Fruit fly (Drosophila melanogaster): ENCODE data around the gene CG13484.

Gene CG13484

DNA sequence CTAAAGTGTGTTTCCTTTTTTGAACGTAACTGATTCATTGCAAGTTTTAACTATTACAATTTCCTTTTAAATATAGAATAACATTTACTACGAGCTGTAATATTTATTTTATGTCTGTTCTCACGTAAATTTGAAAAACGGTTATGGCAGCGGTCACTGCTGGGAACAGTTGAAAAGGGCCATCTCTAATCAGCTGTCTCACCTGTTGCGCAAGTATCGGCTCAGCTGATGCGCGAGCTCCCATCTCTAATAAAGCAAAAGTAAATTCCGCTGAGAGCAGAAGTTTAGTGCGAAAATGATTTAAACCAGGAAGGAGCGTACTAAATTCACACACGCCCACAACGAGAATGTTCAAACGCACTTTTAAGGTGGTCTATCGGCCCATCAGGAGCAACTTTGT, 18.7 kb upstream of the CG13484 start, which contains the start of gene Pex1:
Pex1 (plus strand) TSS at position 272 of the 400 bp plus-strand sequence.
- TF ChIP-seq ttk (optimal IDR thresholded peaks at IDR 0.05) (no peak), Myc (optimal IDR thresholded peaks at IDR 0.05) (no peak), insv (optimal IDR thresholded peaks at IDR 0.05) (no peak), h (optimal IDR thresholded peaks at IDR 0.05) (no peak), Sin3A (optimal IDR thresholded peaks at IDR 0.05) (no peak), psq (optimal IDR thresholded peaks at IDR 0.05) (no peak)

DNA sequence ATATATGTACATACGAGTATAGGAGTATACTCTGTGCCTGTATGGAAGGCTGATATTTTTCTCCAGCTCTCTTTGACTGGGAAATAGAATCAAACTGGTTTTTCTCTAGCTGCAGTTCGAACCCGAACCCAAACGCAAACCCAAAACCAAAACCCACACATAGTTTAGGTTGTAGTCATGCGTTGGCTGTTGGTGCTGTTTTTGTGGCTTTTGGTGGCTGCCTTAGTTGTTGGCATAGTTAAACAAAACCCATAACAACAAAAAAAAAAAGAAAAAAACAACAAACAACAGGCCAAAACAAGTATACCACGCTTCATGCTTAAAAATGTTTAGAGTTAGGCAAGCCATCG, 11.2 kb upstream of the CG13484 start:
- TF ChIP-seq psq (optimal IDR thresholded peaks at IDR 0.05) (no peak), insv (optimal IDR thresholded peaks at IDR 0.05) (no peak), h (optimal IDR thresholded peaks at IDR 0.05) (no peak), ttk (optimal IDR thresholded peaks at IDR 0.05) (no peak), Myc (optimal IDR thresholded peaks at IDR 0.05) (no peak), Sin3A (optimal IDR thresholded peaks at IDR 0.05) (no peak)

DNA sequence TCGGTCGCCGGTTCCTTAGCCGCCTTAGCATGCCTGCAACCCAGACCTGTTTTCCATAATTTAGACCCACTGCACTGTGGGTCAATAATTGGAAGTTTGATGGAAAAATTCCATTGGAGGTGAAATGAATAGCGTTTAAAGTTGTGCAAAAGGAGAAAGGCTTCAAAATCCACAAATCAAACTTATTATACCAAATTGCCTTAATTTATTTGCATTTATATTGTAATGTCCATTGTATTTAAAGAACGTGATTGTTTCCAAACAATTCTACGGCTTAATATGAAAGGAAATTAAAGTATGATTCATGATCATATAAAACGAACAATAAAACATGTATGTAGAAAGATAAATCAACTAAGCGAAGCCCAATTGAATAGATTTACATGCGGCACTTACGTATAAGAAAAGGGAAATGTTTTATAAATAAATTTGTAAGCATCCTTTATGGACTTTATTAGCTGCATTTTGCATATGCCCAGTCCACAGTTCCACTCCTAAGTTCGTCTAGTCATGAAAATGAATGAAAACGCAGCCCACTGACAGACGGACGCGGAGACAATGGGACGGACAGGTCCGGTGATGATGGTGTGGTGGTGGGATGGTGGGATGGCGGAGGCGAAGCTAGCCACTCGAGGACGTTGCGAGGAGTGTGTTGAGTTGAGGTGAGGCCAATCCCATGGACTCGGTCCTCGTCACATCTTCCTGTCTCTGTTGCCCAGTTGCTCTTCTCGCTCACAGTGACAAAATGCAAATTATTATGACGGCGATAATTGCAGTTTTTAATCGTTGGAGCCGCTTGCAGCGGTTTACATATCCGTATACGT, 10.6 kb upstream of the CG13484 start:
- TF ChIP-seq insv (optimal IDR thresholded peaks at IDR 0.05) (no peak), Myc (optimal IDR thresholded peaks at IDR 0.05) (no peak), psq (optimal IDR thresholded peaks at IDR 0.05) (no peak), Sin3A (optimal IDR thresholded peaks at IDR 0.05) (no peak)

DNA sequence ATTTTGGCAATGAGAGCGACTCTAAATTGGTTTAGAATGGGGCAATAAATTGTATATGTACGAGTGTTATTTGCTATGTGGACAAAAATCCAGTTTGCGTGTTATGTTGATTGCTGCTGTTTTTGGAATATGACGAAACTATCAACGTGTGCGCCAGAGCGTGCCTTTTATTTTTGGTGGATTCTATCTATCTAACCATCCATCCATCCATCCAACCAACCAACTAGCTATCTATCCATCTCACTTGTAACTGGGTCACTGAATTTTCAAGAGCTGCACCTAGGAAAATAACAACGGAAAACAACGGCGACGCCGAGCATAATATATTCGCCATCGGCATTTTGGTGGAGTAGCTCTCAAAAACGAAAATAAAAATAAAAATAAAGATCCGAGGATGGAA, 9.8 kb upstream of the CG13484 start:
- TF ChIP-seq insv (optimal IDR thresholded peaks at IDR 0.05), result no peak
- TF ChIP-seq h (optimal IDR thresholded peaks at IDR 0.05), result no peak
- TF ChIP-seq ttk (optimal IDR thresholded peaks at IDR 0.05), result no peak
- TF ChIP-seq psq (optimal IDR thresholded peaks at IDR 0.05), result no peak
- TF ChIP-seq Myc (optimal IDR thresholded peaks at IDR 0.05), result no peak

DNA sequence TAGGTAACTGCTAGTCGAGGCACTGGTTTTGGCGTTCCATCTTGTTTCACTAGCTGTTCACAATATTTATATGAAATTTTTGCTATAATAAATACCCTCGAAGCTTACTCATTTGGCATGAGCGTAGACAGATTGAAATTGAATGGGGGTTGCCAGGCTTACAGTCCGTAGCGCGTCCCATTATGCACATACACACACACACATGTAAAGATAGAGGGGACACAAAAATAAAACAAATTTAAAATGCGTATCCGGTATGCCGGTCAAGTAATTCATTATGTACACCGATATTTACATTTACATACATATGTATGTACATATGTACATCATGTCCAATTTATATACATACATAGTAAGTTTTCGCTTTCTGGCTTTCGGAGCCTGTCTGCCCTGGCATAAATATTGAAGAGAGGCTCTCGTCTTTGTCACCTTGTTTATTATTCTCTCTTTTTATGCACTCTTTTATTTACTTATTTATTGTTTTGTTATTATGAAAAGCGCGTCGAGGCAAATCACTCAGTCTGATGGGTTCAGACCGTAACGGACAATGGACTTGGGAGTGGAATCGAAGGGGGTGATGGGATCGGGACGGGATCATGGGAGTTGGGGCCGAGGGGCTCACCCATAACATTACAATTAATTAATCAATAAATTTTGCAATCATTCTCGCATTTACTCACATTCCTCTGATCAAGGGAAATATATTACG, 6.5 kb upstream of the CG13484 start:
- no peak for TF ChIP-seq insv (optimal IDR thresholded peaks at IDR 0.05)
- TF ChIP-seq ttk (optimal IDR thresholded peaks at IDR 0.05), result no peak
- TF ChIP-seq h (optimal IDR thresholded peaks at IDR 0.05), result no peak
- no peak for TF ChIP-seq Myc (optimal IDR thresholded peaks at IDR 0.05)

DNA sequence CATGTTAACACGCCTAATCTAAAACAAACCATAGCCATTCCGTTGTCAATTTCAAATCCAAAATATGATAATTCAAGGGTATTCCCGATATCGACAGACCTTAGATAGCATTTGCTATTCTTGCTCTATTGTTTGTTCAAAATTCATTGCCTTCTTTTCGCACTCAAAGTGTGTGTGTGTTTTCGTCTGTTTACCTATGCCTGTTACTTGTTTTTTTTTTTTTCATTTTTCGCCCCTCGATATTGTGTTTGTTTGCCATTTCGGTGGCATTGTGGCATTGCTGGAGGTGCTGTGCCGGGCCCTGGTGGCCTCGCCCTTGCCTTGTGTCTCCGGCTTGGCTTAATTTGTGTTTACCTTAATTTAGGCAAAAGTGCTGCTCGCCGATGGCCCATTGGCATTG, 3.9 kb upstream of the CG13484 start:
- TF ChIP-seq Myc (optimal IDR thresholded peaks at IDR 0.05) (no peak), psq (optimal IDR thresholded peaks at IDR 0.05) (no peak), insv (optimal IDR thresholded peaks at IDR 0.05) (no peak), h (optimal IDR thresholded peaks at IDR 0.05) (no peak), Sin3A (optimal IDR thresholded peaks at IDR 0.05) (no peak), ttk (optimal IDR thresholded peaks at IDR 0.05) (no peak)

DNA sequence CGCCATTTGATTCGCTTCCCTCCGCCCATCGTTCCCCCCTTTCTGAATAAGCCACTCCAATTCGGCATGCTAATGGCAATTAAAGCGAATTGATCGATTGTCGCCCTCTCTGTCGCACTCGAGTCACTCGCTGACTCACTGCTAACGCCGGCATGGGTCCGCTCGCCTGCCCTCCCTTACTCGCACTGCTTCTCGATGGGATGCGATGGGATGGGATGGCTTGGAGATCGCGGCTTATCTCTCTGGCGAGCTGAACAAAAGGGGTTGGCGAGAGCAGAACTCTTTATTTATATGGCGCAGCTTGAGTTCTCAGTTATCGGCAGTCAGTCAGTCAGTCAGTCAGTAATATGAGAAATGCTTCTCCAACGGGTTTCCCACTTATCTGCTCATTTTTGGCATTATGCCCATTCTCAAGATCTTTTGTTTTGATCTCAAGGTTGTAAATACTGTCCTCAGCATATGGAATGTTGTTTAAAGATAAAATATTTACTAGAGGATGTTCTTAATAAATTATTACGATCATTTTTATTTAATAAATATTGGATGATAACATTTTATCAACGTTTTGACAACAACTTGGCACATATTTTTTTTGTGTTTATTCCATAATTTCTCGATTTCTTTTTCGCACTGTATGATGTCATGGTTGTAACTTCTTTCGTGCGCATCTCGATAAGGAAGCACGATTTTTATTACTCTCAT, 3.1 kb upstream of the CG13484 start:
- TF ChIP-seq Sin3A (optimal IDR thresholded peaks at IDR 0.05) (no peak), ttk (optimal IDR thresholded peaks at IDR 0.05) (no peak), insv (optimal IDR thresholded peaks at IDR 0.05) (no peak), h (optimal IDR thresholded peaks at IDR 0.05) (no peak), psq (optimal IDR thresholded peaks at IDR 0.05) (no peak), Myc (optimal IDR thresholded peaks at IDR 0.05) (no peak)

DNA sequence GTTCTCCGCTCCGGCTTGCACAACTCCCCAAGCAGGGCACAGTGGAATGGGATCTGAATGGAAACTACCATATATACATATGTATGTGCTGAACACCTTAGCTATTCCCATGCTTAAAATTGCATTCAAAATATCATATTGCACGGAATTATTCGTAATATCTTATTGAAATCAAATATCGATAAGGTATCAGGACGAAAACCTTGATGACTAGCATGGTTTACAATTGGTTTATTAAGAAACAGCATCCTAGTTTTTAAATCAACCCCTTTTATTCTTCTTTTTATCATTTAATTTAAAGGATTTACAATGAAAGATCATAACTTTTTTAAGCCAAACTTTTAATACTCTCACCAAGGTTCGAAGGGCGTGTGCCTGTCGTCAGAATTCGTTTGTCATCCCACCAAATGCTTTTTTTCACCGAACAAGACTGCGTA, 2.4 kb upstream of the CG13484 start:
- no peak for TF ChIP-seq insv (optimal IDR thresholded peaks at IDR 0.05)
- no peak for TF ChIP-seq Sin3A (optimal IDR thresholded peaks at IDR 0.05)
- TF ChIP-seq ttk (optimal IDR thresholded peaks at IDR 0.05), result no peak
- no peak for TF ChIP-seq h (optimal IDR thresholded peaks at IDR 0.05)
- TF ChIP-seq psq (optimal IDR thresholded peaks at IDR 0.05), result no peak

DNA sequence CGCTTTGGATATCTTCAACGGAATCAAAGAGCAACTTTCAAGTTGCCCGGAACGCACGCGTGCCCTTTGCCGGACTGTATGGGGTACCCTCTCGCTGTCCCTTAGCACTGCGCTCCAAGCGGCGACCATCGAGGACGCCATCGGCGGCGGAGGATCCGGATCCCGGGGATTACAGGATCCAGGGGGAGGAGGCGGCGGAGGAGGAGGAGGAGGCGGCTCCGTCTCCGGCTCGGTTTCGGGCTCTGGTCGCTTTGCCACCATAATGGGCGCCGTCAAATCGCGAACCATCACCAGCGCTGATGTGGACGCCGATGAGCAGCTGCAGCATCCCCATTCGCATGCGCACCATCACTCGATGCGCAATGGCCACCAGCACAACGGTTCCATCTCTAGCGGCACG, 927 bp upstream of the CG13484 start:
- TF ChIP-seq ttk (optimal IDR thresholded peaks at IDR 0.05), result no peak
- TF ChIP-seq insv (optimal IDR thresholded peaks at IDR 0.05), result no peak
- no peak for TF ChIP-seq h (optimal IDR thresholded peaks at IDR 0.05)
- TF ChIP-seq psq (optimal IDR thresholded peaks at IDR 0.05), result no peak
- TF ChIP-seq Sin3A (optimal IDR thresholded peaks at IDR 0.05), result no peak
- TF ChIP-seq Myc (optimal IDR thresholded peaks at IDR 0.05), result no peak

DNA sequence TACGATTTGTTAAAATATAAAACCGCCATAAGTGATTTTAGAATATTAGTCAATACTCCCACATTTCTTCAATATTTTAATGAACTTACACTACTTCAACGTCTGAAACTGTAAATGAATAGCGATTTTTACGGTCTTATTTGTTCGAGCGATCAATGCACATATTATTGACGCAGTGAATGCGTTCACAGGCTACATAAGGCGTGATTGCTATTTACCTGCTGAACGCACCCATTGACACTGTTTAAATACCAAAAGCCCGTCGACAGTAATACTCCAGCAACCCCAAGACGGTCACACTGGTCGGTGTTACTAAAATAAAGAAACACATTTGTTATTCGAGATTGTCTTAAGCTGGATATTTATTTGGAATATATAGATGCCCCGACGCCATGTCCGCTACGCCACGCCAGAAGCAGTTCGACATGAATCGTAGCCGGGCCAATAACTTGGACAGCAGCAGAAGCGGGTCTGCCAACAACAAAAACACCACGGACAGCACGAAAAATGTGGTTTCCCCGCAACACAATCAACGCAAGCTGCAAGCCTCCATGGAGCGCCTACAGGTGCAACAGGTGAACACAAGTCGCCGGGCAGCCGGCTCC, 1.8 kb downstream of the CG13484 start, which contains the start of gene CG6833:
CG6833 (plus strand) TSS at position 263 of the 605 bp plus-strand sequence.
- TF ChIP-seq ttk (optimal IDR thresholded peaks at IDR 0.05) (no peak), insv (optimal IDR thresholded peaks at IDR 0.05) (no peak), psq (optimal IDR thresholded peaks at IDR 0.05) (no peak)

DNA sequence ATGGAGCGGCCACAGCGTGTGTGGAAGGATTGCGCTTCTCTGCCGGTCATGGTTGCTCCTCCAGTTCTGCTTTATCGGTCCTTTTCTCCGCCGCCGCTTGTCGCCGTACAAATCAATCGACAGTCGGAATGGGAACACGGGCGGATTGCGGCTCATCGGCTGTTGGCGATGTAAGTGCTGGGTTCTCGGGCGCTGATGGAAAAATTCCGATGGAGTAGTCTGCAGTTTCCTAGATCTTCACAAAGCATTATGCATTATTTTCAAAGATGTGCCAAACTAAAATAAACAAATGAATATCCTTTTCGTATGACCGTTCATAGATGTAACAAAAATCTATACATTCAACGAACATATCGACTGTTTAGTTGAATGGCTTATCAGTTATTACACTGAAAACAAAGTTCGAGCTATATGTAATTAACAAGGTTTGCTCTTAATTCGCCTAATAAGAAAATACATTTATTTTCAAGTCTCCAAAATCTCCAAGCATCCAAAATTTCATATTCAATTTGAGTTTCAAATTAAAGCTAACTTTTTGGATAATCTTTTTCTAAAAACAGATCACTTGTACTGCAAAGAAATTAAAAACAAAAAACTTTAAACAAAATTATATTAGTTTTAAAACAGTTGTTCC, 3.1 kb downstream of the CG13484 start, which contains the start of gene Neurl4:
Neurl4 (minus strand) TSS at position 273 of the 634 bp plus-strand sequence.
- no peak for TF ChIP-seq h (optimal IDR thresholded peaks at IDR 0.05)
- TF ChIP-seq ttk (optimal IDR thresholded peaks at IDR 0.05), result no peak
- TF ChIP-seq psq (optimal IDR thresholded peaks at IDR 0.05), result no peak
- TF ChIP-seq insv (optimal IDR thresholded peaks at IDR 0.05), result no peak
- no peak for TF ChIP-seq Sin3A (optimal IDR thresholded peaks at IDR 0.05)
- TF ChIP-seq Myc (optimal IDR thresholded peaks at IDR 0.05), result no peak
